Fruit fly (Drosophila melanogaster) whole organism, embryonic: Measurements from ENCODE around the gene Pdxk.

Source experiments
- CG10959 ChIP-seq: fragments of 200-800 bp; sonication (Bioruptor generic); IDR thresholded peaks from 2 replicates; pipeline ENCODE4 v1.3.6; 2022; ENCODE audit warnings: missing biosample characterization, missing genetic modification characterization
- CG12299 ChIP-seq: fragments of 200-800 bp; sonication (Bioruptor generic); optimal IDR thresholded peaks from 2 replicates; lab custom pipeline; 2018; ENCODE audit warnings: missing biosample characterization, mild to moderate bottlenecking, missing genetic modification characterization
- CG13287 ChIP-seq: fragments of 200-800 bp; sonication (Bioruptor generic); IDR thresholded peaks from 2 replicates; pipeline ENCODE4 v1.3.6; 2022; ENCODE audit warnings: missing biosample characterization, missing genetic modification characterization; ENCODE audit not compliant: partially characterized antibody
- CG15479 ChIP-seq: fragments of 200-800 bp; sonication (Bioruptor generic); optimal IDR thresholded peaks from 3 replicates; lab custom pipeline; 2019; ENCODE audit warnings: missing biosample characterization, mild to moderate bottlenecking, missing genetic modification characterization, moderate library complexity
- CG15514 ChIP-seq: fragments of 200-800 bp; sonication (Bioruptor generic); optimal IDR thresholded peaks from 3 replicates; lab custom pipeline; 2017; ENCODE audit warnings: missing biosample characterization, missing genetic modification characterization, mild to moderate bottlenecking, moderate library complexity, missing genetic modification reagents
- CG15601 ChIP-seq: fragments of 200-800 bp; sonication (Bioruptor generic); optimal IDR thresholded peaks from 3 replicates; lab custom pipeline; 2019; ENCODE audit warnings: missing biosample characterization, mild to moderate bottlenecking, missing genetic modification characterization, moderate library complexity
- CG17328 ChIP-seq: fragments of 200-800 bp; sonication (Bioruptor generic); IDR thresholded peaks from 2 replicates; pipeline ENCODE4 v1.3.6; 2022; ENCODE audit warnings: missing biosample characterization, missing genetic modification characterization
- CG17568 ChIP-seq: fragments of 200-800 bp; sonication (Bioruptor generic); optimal IDR thresholded peaks from 2 replicates; lab custom pipeline; 2018; ENCODE audit warnings: missing biosample characterization, mild to moderate bottlenecking, missing genetic modification characterization, moderate library complexity
- CG30020 ChIP-seq: fragments of 200-800 bp; optimal IDR thresholded peaks from 2 replicates; lab custom pipeline; 2019; ENCODE audit warnings: missing biosample characterization, mild to moderate bottlenecking, missing genetic modification characterization, moderate library complexity
- CG30403 ChIP-seq: fragments of 200-800 bp; sonication (Bioruptor generic); optimal IDR thresholded peaks from 3 replicates; lab custom pipeline; 2016; ENCODE audit warnings: missing biosample characterization, missing genetic modification characterization
- CG33557 ChIP-seq: fragments of 200-800 bp; sonication (Bioruptor generic); optimal IDR thresholded peaks from 2 replicates; lab custom pipeline; 2019; ENCODE audit warnings: missing biosample characterization, mild to moderate bottlenecking, missing genetic modification characterization, moderate library complexity
- CG34224 ChIP-seq: fragments of 200-800 bp; sonication (Bioruptor generic); IDR thresholded peaks from 3 replicates; pipeline ENCODE4 v1.3.6; 2022; ENCODE audit warnings: missing biosample characterization, missing genetic modification characterization; ENCODE audit not compliant: partially characterized antibody
- CG4360 ChIP-seq: fragments of 200-800 bp; sonication (Bioruptor generic); IDR thresholded peaks from 2 replicates; pipeline ENCODE4 v1.3.6; 2022; ENCODE audit warnings: missing biosample characterization, missing genetic modification characterization
- CG7928 ChIP-seq: fragments of 200-800 bp; sonication (Bioruptor generic); optimal IDR thresholded peaks from 2 replicates; lab custom pipeline; 2017; ENCODE audit warnings: missing biosample characterization, mild to moderate bottlenecking, missing genetic modification characterization
- CG9817 ChIP-seq: fragments of 200-800 bp; sonication (Bioruptor generic); optimal IDR thresholded peaks from 2 replicates; lab custom pipeline; 2018; ENCODE audit warnings: missing biosample characterization, mild to moderate bottlenecking, missing genetic modification characterization, moderate library complexity
- CkIIα-i1 ChIP-seq: fragments of 200-800 bp; sonication (Bioruptor generic); IDR thresholded peaks from 2 replicates; pipeline ENCODE4 v1.3.6; 2022; ENCODE audit warnings: missing biosample characterization, missing genetic modification characterization
- CoRest ChIP-seq: fragments of 200-800 bp; sonication (Bioruptor generic); optimal IDR thresholded peaks from 3 replicates; lab custom pipeline; 2018; ENCODE audit warnings: missing biosample characterization, mild to moderate bottlenecking, missing genetic modification characterization, moderate library complexity
- D ChIP-seq, 2 experiments: fragments of 200-800 bp in 1 of 2; fragments of >200 bp in 1 of 2; sonication (Bioruptor generic) in 1 of 2; optimal IDR thresholded peaks; 2 replicates in 1 of 2; 3 replicates in 1 of 2; lab custom pipeline; 2017; ENCODE audit warnings: mild to moderate bottlenecking in 1 of 2, missing biosample characterization in 1 of 2, missing genetic modification characterization in 1 of 2, missing genetic modification reagents in 1 of 2
- Dll ChIP-seq: fragments of 200-800 bp; sonication (Bioruptor generic); IDR thresholded peaks from 4 replicates; pipeline ENCODE4 v1.3.6; 2022; ENCODE audit warnings: missing biosample characterization, missing genetic modification characterization; ENCODE audit not compliant: partially characterized antibody
- Doc3 ChIP-seq: fragments of 200-800 bp; sonication (Bioruptor generic); IDR thresholded peaks from 3 replicates; pipeline ENCODE4 v1.3.6; 2022; ENCODE audit warnings: missing biosample characterization, missing genetic modification characterization; ENCODE audit not compliant: partially characterized antibody
- Drgx ChIP-seq: fragments of 200-800 bp; sonication (Bioruptor generic); IDR thresholded peaks from 2 replicates; pipeline ENCODE4 v1.3.6; 2022; ENCODE audit warnings: missing biosample characterization, missing genetic modification characterization
- Eip74EF ChIP-seq, 2 experiments: fragments of 200-800 bp in 1 of 2; fragments of >200 bp in 1 of 2; sonication (Bioruptor generic) in 1 of 2; optimal IDR thresholded peaks; 2 replicates each; lab custom pipeline; 2017 to 2019; ENCODE audit warnings: missing biosample characterization in 2 of 2, missing genetic modification characterization in 2 of 2, mild to moderate bottlenecking in 1 of 2, moderate library complexity in 1 of 2
- HLHmδ ChIP-seq: fragments of 200-800 bp; sonication (Bioruptor generic); optimal IDR thresholded peaks from 2 replicates; lab custom pipeline; 2018; ENCODE audit warnings: missing biosample characterization, mild to moderate bottlenecking, missing genetic modification characterization, moderate library complexity
- Hr3 ChIP-seq: fragments of 200-800 bp; sonication (Bioruptor generic); optimal IDR thresholded peaks from 3 replicates; lab custom pipeline; 2016; ENCODE audit warnings: missing biosample characterization, missing genetic modification characterization
- Oli ChIP-seq: fragments of 200-800 bp; sonication (Bioruptor generic); optimal IDR thresholded peaks from 2 replicates; lab custom pipeline; 2018; ENCODE audit warnings: missing biosample characterization, mild to moderate bottlenecking, missing genetic modification characterization, moderate library complexity
- Pdp1 ChIP-seq, 2 experiments: fragments of 200-800 bp; sonication (Bioruptor generic); optimal IDR thresholded peaks; 3 replicates each; lab custom pipeline; 2016; ENCODE audit warnings: missing biosample characterization in 2 of 2, missing genetic modification characterization in 2 of 2, mild to moderate bottlenecking in 1 of 2, moderate library complexity in 1 of 2
- Scr ChIP-seq: fragments of 200-800 bp; sonication (Bioruptor generic); IDR thresholded peaks from 2 replicates; pipeline ENCODE4 v1.3.6; 2022; ENCODE audit warnings: missing biosample characterization, missing genetic modification characterization; ENCODE audit not compliant: partially characterized antibody
- bab2 ChIP-seq: fragments of 200-800 bp; sonication (Bioruptor generic); optimal IDR thresholded peaks from 2 replicates; lab custom pipeline; 2016; ENCODE audit warnings: missing biosample characterization, missing genetic modification characterization
- bbx ChIP-seq: fragments of 200-800 bp; sonication (Bioruptor generic); IDR thresholded peaks from 2 replicates; pipeline ENCODE4 v1.3.6; 2022; ENCODE audit warnings: missing biosample characterization, missing genetic modification characterization; ENCODE audit not compliant: partially characterized antibody
- danr ChIP-seq: fragments of 200-800 bp; sonication (Bioruptor generic); IDR thresholded peaks from 2 replicates; pipeline ENCODE4 v1.3.6; 2022; ENCODE audit warnings: missing biosample characterization, missing genetic modification characterization
- dmrt11E ChIP-seq: fragments of 200-800 bp; sonication (Bioruptor generic); optimal IDR thresholded peaks from 3 replicates; lab custom pipeline; 2018; ENCODE audit warnings: missing biosample characterization, mild to moderate bottlenecking, missing genetic modification characterization, moderate library complexity
- ftz-f1 ChIP-seq: fragments of 200-800 bp; sonication (Bioruptor generic); optimal IDR thresholded peaks from 2 replicates; lab custom pipeline; 2016; ENCODE audit warnings: missing biosample characterization, missing genetic modification characterization
- grn ChIP-seq: fragments of 200-800 bp; sonication (Bioruptor generic); optimal IDR thresholded peaks from 3 replicates; lab custom pipeline; 2017; ENCODE audit warnings: missing biosample characterization, missing genetic modification characterization
- ham ChIP-seq: fragments of 200-800 bp; sonication (Bioruptor generic); IDR thresholded peaks from 2 replicates; pipeline ENCODE4 v1.3.6; 2022; ENCODE audit warnings: missing biosample characterization, missing genetic modification characterization
- hkb ChIP-seq, 2 experiments: fragments of 200-800 bp in 1 of 2; fragments of >200 bp in 1 of 2; sonication (Bioruptor generic) in 1 of 2; IDR thresholded peaks in 1 of 2; optimal IDR thresholded peaks in 1 of 2; 2 replicates each; pipeline versions ENCODE4 v1.3.6 to Lab custom; 2017 to 2022; ENCODE audit warnings: missing biosample characterization in 1 of 2, missing genetic modification characterization in 1 of 2
- insv ChIP-seq, 2 experiments: fragments of 200-800 bp; sonication (Bioruptor generic); optimal IDR thresholded peaks; 3 replicates each; lab custom pipeline; 2016 to 2018; ENCODE audit warnings: missing biosample characterization in 2 of 2, missing genetic modification characterization in 2 of 2
- jumu ChIP-seq: fragments of 200-800 bp; sonication (Bioruptor generic); optimal IDR thresholded peaks from 3 replicates; lab custom pipeline; 2016; ENCODE audit warnings: missing biosample characterization, missing genetic modification characterization
- klu ChIP-seq: fragments of 200-800 bp; sonication (Bioruptor generic); IDR thresholded peaks from 2 replicates; pipeline ENCODE4 v1.3.6; 2022; ENCODE audit warnings: missing biosample characterization, missing genetic modification characterization
- lilli ChIP-seq: fragments of 200-800 bp; sonication (Bioruptor generic); optimal IDR thresholded peaks from 3 replicates; lab custom pipeline; 2016; ENCODE audit warnings: missing biosample characterization, missing genetic modification characterization
- nerfin-1 ChIP-seq: fragments of 200-800 bp; sonication (Bioruptor generic); optimal IDR thresholded peaks from 3 replicates; lab custom pipeline; 2019; ENCODE audit warnings: missing biosample characterization, mild to moderate bottlenecking, missing genetic modification characterization, moderate library complexity
- onecut ChIP-seq: fragments of 200-800 bp; sonication (Bioruptor generic); IDR thresholded peaks from 2 replicates; pipeline ENCODE4 v1.3.6; 2022; ENCODE audit warnings: missing biosample characterization, missing genetic modification characterization
- phol ChIP-seq: fragments of 200-800 bp; sonication (Bioruptor generic); optimal IDR thresholded peaks from 3 replicates; lab custom pipeline; 2018; ENCODE audit warnings: missing biosample characterization, mild to moderate bottlenecking, missing genetic modification characterization, moderate library complexity
- prd ChIP-seq, 3 experiments: fragments of >200 bp in 2 of 3; fragments of 200-800 bp in 1 of 3; sonication (Bioruptor generic) in 1 of 3; optimal IDR thresholded peaks in 2 of 3; IDR thresholded peaks in 1 of 3; 2 replicates in 2 of 3; 3 replicates in 1 of 3; pipeline versions ENCODE4 v1.3.6 to Lab custom; 2017 to 2022; ENCODE audit warnings: missing biosample characterization in 1 of 3, missing genetic modification characterization in 1 of 3
- sisA ChIP-seq: fragments of 200-800 bp; sonication (Bioruptor generic); IDR thresholded peaks from 2 replicates; pipeline ENCODE4 v1.3.6; 2022; ENCODE audit warnings: missing biosample characterization, missing genetic modification characterization
- tio ChIP-seq: fragments of 200-800 bp; sonication (Bioruptor generic); optimal IDR thresholded peaks from 2 replicates; lab custom pipeline; 2017; ENCODE audit warnings: missing biosample characterization, missing genetic modification characterization, inconsistent platforms
- unc-4 ChIP-seq: fragments of 200-800 bp; sonication (Bioruptor generic); IDR thresholded peaks from 2 replicates; pipeline ENCODE4 v1.3.6; 2022; ENCODE audit warnings: missing biosample characterization, missing genetic modification characterization; ENCODE audit not compliant: partially characterized antibody
- zf30C ChIP-seq: fragments of 200-800 bp; sonication (Bioruptor generic); optimal IDR thresholded peaks from 3 replicates; lab custom pipeline; 2018; ENCODE audit warnings: missing biosample characterization, mild to moderate bottlenecking, missing genetic modification characterization

Pdxk gene

DNA sequence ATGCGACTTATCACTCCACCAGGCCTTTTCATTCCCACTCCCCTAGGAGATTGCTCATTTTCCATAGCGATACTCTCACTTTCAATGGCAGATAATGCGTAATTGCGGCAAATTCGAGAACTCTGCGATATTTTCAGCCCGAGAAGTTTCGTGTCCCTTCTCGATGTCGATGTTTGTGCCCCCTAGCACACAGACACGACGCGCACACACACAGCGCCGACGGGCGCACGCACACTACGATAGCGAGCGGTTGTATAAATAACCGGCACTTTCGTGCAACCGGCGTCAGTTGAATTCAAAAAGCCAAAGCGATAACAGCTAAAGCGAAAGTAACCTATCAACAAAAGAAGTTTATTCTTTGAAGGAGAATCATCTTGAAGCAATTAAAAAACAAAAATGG is 21.5 kb downstream of the Pdxk start, which contains the start of gene Hsp23 (continued):
- no peak for TF ChIP-seq CG17328 (GFP tag; lab: Robert Waterston, UW)
- TF ChIP-seq Drgx (GFP tag; lab: Robert Waterston, UW), result peak; percentile 6; the same call in 1 of the 2 replicates
- no peak for TF ChIP-seq D (optimal IDR thresholded peaks at IDR 0.05; lab: Kevin White, UChicago)
- TF ChIP-seq D (GFP tag; optimal IDR thresholded peaks at IDR 0.05; lab: Kevin White, UChicago), result no peak
- TF ChIP-seq CG7928 (GFP tag; lab: Kevin White, UChicago), result no peak
- no peak for TF ChIP-seq CG4360 (GFP tag; lab: Robert Waterston, UW)
- no peak for TF ChIP-seq bab2 (GFP tag; lab: Kevin White, UChicago)
- TF ChIP-seq hkb (optimal IDR thresholded peaks at IDR 0.05; lab: Kevin White, UChicago), result no peak
- TF ChIP-seq hkb (GFP tag; IDR thresholded peaks at IDR 0.05; lab: Robert Waterston, UW), result no peak
- no peak for TF ChIP-seq danr (GFP tag; lab: Robert Waterston, UW)
- no peak for TF ChIP-seq zf30C (GFP tag; lab: Kevin White, UChicago)
- no peak for TF ChIP-seq Hr3
- no peak for TF ChIP-seq CoRest (tag; lab: Kevin White, UChicago)
- no peak for TF ChIP-seq phol (tag; lab: Kevin White, UChicago)
- no peak for TF ChIP-seq CG30403
- peak in 1 of 2 experiments; percentile 40 for TF ChIP-seq insv (GFP tag; optimal IDR thresholded peaks at IDR 0.05; lab: Kevin White, UChicago)
- no peak for TF ChIP-seq grn (GFP tag; lab: Kevin White, UChicago)
- TF ChIP-seq Oli (tag; lab: Kevin White, UChicago), result no peak
- peak; percentile 39; the same call in 1 of the 4 replicates for TF ChIP-seq Dll
- peak in 1 of 2 experiments; percentile 40 for TF ChIP-seq Pdp1 (GFP tag; optimal IDR thresholded peaks at IDR 0.05; lab: Kevin White, UChicago)
- TF ChIP-seq CG10959 (GFP tag; lab: Robert Waterston, UW), result no peak
- peak; percentile 41 for TF ChIP-seq CG15601 (tag; lab: Kevin White, UChicago)
- TF ChIP-seq CG33557 (GFP tag; lab: Kevin White, UChicago), result peak; percentile 11
- TF ChIP-seq bbx (GFP tag; lab: Robert Waterston, UW), result peak; percentile 37; the same call in 1 of the 2 replicates
- peak; percentile 37 for TF ChIP-seq nerfin-1 (tag; lab: Kevin White, UChicago)
- TF ChIP-seq HLHmδ (GFP tag; lab: Kevin White, UChicago), result no peak
- TF ChIP-seq lilli (GFP tag; lab: Kevin White, UChicago), result no peak
- no peak for TF ChIP-seq tio (GFP tag; lab: Kevin White, UChicago)
- peak; percentile 44 for TF ChIP-seq Scr (GFP tag; lab: Robert Waterston, UW)
- no peak for TF ChIP-seq dmrt11E (tag; lab: Kevin White, UChicago)
- TF ChIP-seq Eip74EF (GFP tag; optimal IDR thresholded peaks at IDR 0.05; lab: Kevin White, UChicago), result no peak
- TF ChIP-seq CG9817 (tag; lab: Kevin White, UChicago), result no peak
- TF ChIP-seq CG34224 (GFP tag; lab: Robert Waterston, UW), result peak; percentile 30; the same call in 1 of the 3 replicates
- no peak for TF ChIP-seq CG17568 (GFP tag; lab: Kevin White, UChicago)
- no peak for TF ChIP-seq sisA
- no peak for TF ChIP-seq CG12299 (tag; lab: Kevin White, UChicago)
- TF ChIP-seq ftz-f1 (GFP tag; lab: Kevin White, UChicago), result no peak
- peak; percentile 21 for TF ChIP-seq CG30020 (tag; lab: Kevin White, UChicago)
- TF ChIP-seq CG15514 (GFP tag; lab: Kevin White, UChicago), result no peak
- TF ChIP-seq CG15479 (GFP tag; lab: Kevin White, UChicago), result peak; percentile 97
- no peak for TF ChIP-seq ham (GFP tag; lab: Robert Waterston, UW)
- no peak for TF ChIP-seq prd (optimal IDR thresholded peaks at IDR 0.05; lab: Kevin White, UChicago)
- no peak for TF ChIP-seq prd (GFP tag; IDR thresholded peaks at IDR 0.05; lab: Robert Waterston, UW)
- no peak for TF ChIP-seq jumu (GFP tag; lab: Kevin White, UChicago)
- TF ChIP-seq unc-4 (GFP tag; lab: Robert Waterston, UW), result 0 out of 2 replicates have a peak, but pooled peaks have one; percentile 30
- TF ChIP-seq CkIIα-i1 (GFP tag; lab: Robert Waterston, UW), result no peak
- no peak for TF ChIP-seq Doc3 (GFP tag; lab: Robert Waterston, UW)
- no peak for TF ChIP-seq klu (GFP tag; lab: Robert Waterston, UW)
- peak; percentile 51; the same call in 1 of the 2 replicates for TF ChIP-seq CG13287 (GFP tag; lab: Robert Waterston, UW)
- peak; percentile 29; the same call in 1 of the 2 replicates for TF ChIP-seq onecut (GFP tag; lab: Robert Waterston, UW)
